Worm (Caenorhabditis elegans) whole organism, L2 larva: ENCODE data around the gene Y75B12B.10.

ENCODE experiments used
- lsy-2 ChIP-seq, 2 experiments: fragments of 150-350 bp in 1 of 2; sonication (generic microtip) in 1 of 2; optimal IDR thresholded peaks; 2 replicates each; lab custom pipeline; 2014 to 2017; ENCODE audit warnings: missing biosample characterization in 2 of 2, missing genetic modification characterization in 2 of 2
- nhr-11 ChIP-seq: fragments of 150-350 bp; optimal IDR thresholded peaks from 2 replicates; lab custom pipeline; 2014; ENCODE audit warnings: missing biosample characterization, missing genetic modification characterization
- nhr-21 ChIP-seq: fragments of 150-350 bp; optimal IDR thresholded peaks from 2 replicates; lab custom pipeline; 2014; ENCODE audit warnings: missing biosample characterization, missing genetic modification characterization
- unc-62 ChIP-seq: fragments of 150-350 bp; optimal IDR thresholded peaks from 2 replicates; lab custom pipeline; 2014; ENCODE audit warnings: missing biosample characterization, missing genetic modification reagents, missing genetic modification characterization

DNA sequence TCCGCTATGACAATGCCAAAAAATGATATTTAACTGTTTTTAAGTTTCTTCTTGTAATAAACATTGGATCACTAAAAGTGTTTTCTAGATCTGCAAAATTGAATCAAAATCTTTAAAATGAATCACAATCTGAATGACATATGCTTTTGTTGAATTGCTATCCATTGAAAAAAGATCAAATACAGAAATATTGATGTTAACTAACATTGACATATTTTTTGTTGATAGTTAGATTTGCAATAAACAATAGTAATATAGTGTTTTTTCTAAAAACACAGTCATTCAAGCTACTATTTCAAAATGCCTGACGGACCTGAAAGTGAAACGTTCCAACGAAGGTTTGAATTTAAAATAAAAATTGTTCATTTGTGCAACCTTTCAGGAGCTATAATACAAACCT, 49.2 kb upstream of the Y75B12B.10 start, which contains the start of gene T09F5.2:
- TF ChIP-seq unc-62 (no peak), nhr-21 (tag; lab: Kevin White, UChicago) (no peak), lsy-2 (tag; optimal IDR thresholded peaks at IDR 0.05; lab: Kevin White, UChicago) (no peak), nhr-11 (tag; lab: Kevin White, UChicago) (no peak)
